Worm (Caenorhabditis elegans): ENCODE measurements around the gene W02F12.4.

DNA sequence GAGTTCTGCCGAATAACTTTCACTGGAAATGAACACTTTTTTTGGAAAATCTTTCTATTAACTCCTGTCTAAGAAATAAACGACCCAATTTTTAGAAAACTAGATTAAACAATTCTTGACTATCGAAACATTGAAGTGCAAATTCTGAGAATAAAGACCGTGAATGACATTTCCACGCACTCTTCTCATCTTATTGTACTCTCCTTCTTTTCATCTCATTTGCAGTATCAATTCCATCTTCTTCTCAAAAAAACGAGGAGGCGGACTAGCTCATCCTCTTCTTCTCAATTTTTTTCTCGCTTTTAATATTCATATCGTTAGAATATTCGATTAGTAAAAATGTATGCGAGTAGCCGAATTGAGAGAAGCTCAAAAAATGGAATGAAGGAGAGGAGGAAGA is 45.1 kb downstream of the W02F12.4 start:
- TF ChIP-seq dao-5 (tag; optimal IDR thresholded peaks at IDR 0.05) (no peak), him-1 (tag; optimal IDR thresholded peaks at IDR 0.05) (no peak)
